Fruit fly (Drosophila melanogaster) whole organism, embryonic: ENCODE results near the gene cup.

Source experiments
- Antp ChIP-seq: fragments of 200-800 bp; sonication (Bioruptor generic); optimal IDR thresholded peaks from 3 replicates; lab custom pipeline; 2016; ENCODE audit warnings: missing biosample characterization, missing genetic modification characterization
- Bgb ChIP-seq: fragments of 200-800 bp; sonication (Bioruptor generic); IDR thresholded peaks from 2 replicates; pipeline ENCODE4 v1.3.6; 2022; ENCODE audit warnings: missing biosample characterization, missing genetic modification characterization; ENCODE audit not compliant: partially characterized antibody
- CG10209 ChIP-seq: fragments of 200-800 bp; sonication (Bioruptor generic); optimal IDR thresholded peaks from 3 replicates; lab custom pipeline; 2017; ENCODE audit warnings: missing biosample characterization, mild to moderate bottlenecking, missing genetic modification characterization, missing genetic modification reagents
- CG11247 ChIP-seq: fragments of 200-800 bp; sonication (Bioruptor generic); IDR thresholded peaks from 2 replicates; pipeline ENCODE4 v1.3.6; 2022; ENCODE audit warnings: missing biosample characterization, missing genetic modification characterization
- CG11504 ChIP-seq: fragments of 200-800 bp; sonication (Bioruptor generic); optimal IDR thresholded peaks from 3 replicates; lab custom pipeline; 2019; ENCODE audit warnings: missing biosample characterization, mild to moderate bottlenecking, missing genetic modification characterization, moderate library complexity
- CG12155 ChIP-seq: fragments of 200-800 bp; sonication (Bioruptor generic); optimal IDR thresholded peaks from 3 replicates; lab custom pipeline; 2016; ENCODE audit warnings: missing biosample characterization, missing genetic modification characterization
- CG17802 ChIP-seq: fragments of 200-800 bp; sonication (Bioruptor generic); optimal IDR thresholded peaks from 2 replicates; lab custom pipeline; 2018; ENCODE audit warnings: missing biosample characterization, mild to moderate bottlenecking, missing genetic modification characterization, moderate library complexity
- CG18476 ChIP-seq: fragments of 200-800 bp; sonication (Bioruptor generic); optimal IDR thresholded peaks from 2 replicates; lab custom pipeline; 2016; ENCODE audit warnings: missing biosample characterization, mild to moderate bottlenecking, missing genetic modification characterization
- CG2129 ChIP-seq: fragments of 200-800 bp; sonication (Bioruptor generic); IDR thresholded peaks from 2 replicates; pipeline ENCODE4 v1.3.6; 2022; ENCODE audit warnings: missing biosample characterization, missing genetic modification characterization; ENCODE audit not compliant: partially characterized antibody
- CG4360 ChIP-seq: fragments of 200-800 bp; sonication (Bioruptor generic); IDR thresholded peaks from 2 replicates; pipeline ENCODE4 v1.3.6; 2022; ENCODE audit warnings: missing biosample characterization, missing genetic modification characterization
- CG5953 ChIP-seq: fragments of 200-800 bp; sonication (Bioruptor generic); IDR thresholded peaks from 2 replicates; pipeline ENCODE4 v1.3.6; 2022; ENCODE audit warnings: missing biosample characterization, missing genetic modification characterization
- CG6254 ChIP-seq: fragments of 200-800 bp; sonication (Bioruptor generic); optimal IDR thresholded peaks from 3 replicates; lab custom pipeline; 2017; ENCODE audit warnings: mild to moderate bottlenecking, missing biosample characterization, missing genetic modification reagents, missing genetic modification characterization
- CG7928 ChIP-seq: fragments of 200-800 bp; sonication (Bioruptor generic); optimal IDR thresholded peaks from 2 replicates; lab custom pipeline; 2017; ENCODE audit warnings: missing biosample characterization, mild to moderate bottlenecking, missing genetic modification characterization
- CG8388 ChIP-seq: fragments of 200-800 bp; sonication (Bioruptor generic); optimal IDR thresholded peaks from 2 replicates; lab custom pipeline; 2019; ENCODE audit warnings: missing biosample characterization, mild to moderate bottlenecking, missing genetic modification characterization, moderate library complexity
- CG8765 ChIP-seq: fragments of 200-800 bp; sonication (Bioruptor generic); IDR thresholded peaks from 2 replicates; pipeline ENCODE4 v1.3.6; 2022; ENCODE audit warnings: missing biosample characterization, missing genetic modification characterization
- CG9609 ChIP-seq: fragments of 200-800 bp; sonication (Bioruptor generic); optimal IDR thresholded peaks from 3 replicates; lab custom pipeline; 2016; ENCODE audit warnings: missing biosample characterization, missing genetic modification characterization
- CG9817 ChIP-seq: fragments of 200-800 bp; sonication (Bioruptor generic); optimal IDR thresholded peaks from 2 replicates; lab custom pipeline; 2018; ENCODE audit warnings: missing biosample characterization, mild to moderate bottlenecking, missing genetic modification characterization, moderate library complexity
- Dref ChIP-seq: fragments of 200-800 bp; sonication (Bioruptor generic); IDR thresholded peaks from 2 replicates; pipeline ENCODE4 v1.3.6; 2022; ENCODE audit warnings: missing biosample characterization, missing genetic modification characterization
- Ets65A ChIP-seq: fragments of 200-800 bp; sonication (Bioruptor generic); peaks from one replicate; lab custom pipeline; 2016; ENCODE audit warnings: missing biosample characterization, missing genetic modification characterization
- MBD-R2 ChIP-seq: fragments of 200-800 bp; sonication (Bioruptor generic); IDR thresholded peaks from 2 replicates; pipeline ENCODE4 v1.3.6; 2022; ENCODE audit warnings: missing biosample characterization, missing genetic modification characterization
- Med ChIP-seq: fragments of 200-800 bp; sonication (Bioruptor generic); peaks from one replicate; lab custom pipeline; 2016; ENCODE audit warnings: missing biosample characterization, missing genetic modification characterization, mild to moderate bottlenecking, inconsistent platforms, moderate library complexity
- Mrtf ChIP-seq: fragments of 200-800 bp; sonication (Bioruptor generic); IDR thresholded peaks from 3 replicates; pipeline ENCODE4 v1.3.6; 2022; ENCODE audit warnings: missing biosample characterization, missing genetic modification characterization
- Myb ChIP-seq: fragments of 200-800 bp; sonication (Bioruptor generic); optimal IDR thresholded peaks from 2 replicates; lab custom pipeline; 2016; ENCODE audit warnings: missing biosample characterization, missing genetic modification characterization
- NK7.1 ChIP-seq: fragments of 200-800 bp; sonication (Bioruptor generic); optimal IDR thresholded peaks from 3 replicates; lab custom pipeline; 2016; ENCODE audit warnings: missing biosample characterization, missing genetic modification characterization
- Nf-YA ChIP-seq: fragments of 200-800 bp; sonication (Bioruptor generic); IDR thresholded peaks from 2 replicates; pipeline ENCODE4 v1.3.6; 2022; ENCODE audit warnings: missing biosample characterization, missing genetic modification characterization
- Nf-YB ChIP-seq: fragments of 200-800 bp; sonication (Bioruptor generic); optimal IDR thresholded peaks from 3 replicates; lab custom pipeline; 2019; ENCODE audit warnings: missing biosample characterization, mild to moderate bottlenecking, missing genetic modification characterization, moderate library complexity
- Ravus ChIP-seq: fragments of 200-800 bp; sonication (Bioruptor generic); IDR thresholded peaks from 2 replicates; pipeline ENCODE4 v1.3.6; 2022; ENCODE audit warnings: missing biosample characterization, missing genetic modification characterization
- Rfx ChIP-seq: fragments of 200-800 bp; sonication (Bioruptor generic); IDR thresholded peaks from 2 replicates; pipeline ENCODE4 v1.3.6; 2022; ENCODE audit warnings: missing biosample characterization, missing genetic modification characterization
- Sin3A ChIP-seq: fragments of >200 bp; optimal IDR thresholded peaks from 2 replicates; lab custom pipeline; 2018
- Vsx1 ChIP-seq: fragments of 200-800 bp; sonication (Bioruptor generic); optimal IDR thresholded peaks from 2 replicates; lab custom pipeline; 2017; ENCODE audit warnings: missing biosample characterization, mild to moderate bottlenecking, missing genetic modification characterization, missing genetic modification reagents
- abd-A ChIP-seq: fragments of 200-800 bp; sonication (Bioruptor generic); optimal IDR thresholded peaks from 3 replicates; lab custom pipeline; 2019; ENCODE audit warnings: missing biosample characterization, mild to moderate bottlenecking, missing genetic modification characterization, moderate library complexity
- ci ChIP-seq: fragments of 200-800 bp; sonication (Bioruptor generic); IDR thresholded peaks from 3 replicates; pipeline ENCODE4 v1.3.6; 2022; ENCODE audit warnings: missing biosample characterization, missing genetic modification characterization
- crp ChIP-seq, 2 experiments: fragments of 200-800 bp; sonication (Bioruptor generic); optimal IDR thresholded peaks; 2 replicates in 1 of 2; 3 replicates in 1 of 2; lab custom pipeline; 2017; ENCODE audit warnings: missing biosample characterization in 2 of 2, missing genetic modification characterization in 2 of 2, mild to moderate bottlenecking in 1 of 2, moderate library complexity in 1 of 2
- emc ChIP-seq: fragments of 200-800 bp; sonication (Bioruptor generic); optimal IDR thresholded peaks from 2 replicates; lab custom pipeline; 2016; ENCODE audit warnings: missing biosample characterization, missing genetic modification characterization
- jigr1 ChIP-seq: fragments of 200-800 bp; sonication (Bioruptor generic); IDR thresholded peaks from 3 replicates; pipeline ENCODE4 v1.3.6; 2022; ENCODE audit warnings: missing biosample characterization, missing genetic modification characterization
- luna ChIP-seq: fragments of 200-800 bp; sonication (Bioruptor generic); optimal IDR thresholded peaks from 2 replicates; lab custom pipeline; 2016; ENCODE audit warnings: missing biosample characterization, missing genetic modification characterization
- maf-S ChIP-seq: fragments of 200-800 bp; sonication (Bioruptor generic); optimal IDR thresholded peaks from 2 replicates; lab custom pipeline; 2016; ENCODE audit warnings: missing biosample characterization, missing genetic modification characterization
- phol ChIP-seq: fragments of 200-800 bp; sonication (Bioruptor generic); optimal IDR thresholded peaks from 3 replicates; lab custom pipeline; 2018; ENCODE audit warnings: missing biosample characterization, mild to moderate bottlenecking, missing genetic modification characterization, moderate library complexity
- tio ChIP-seq: fragments of 200-800 bp; sonication (Bioruptor generic); optimal IDR thresholded peaks from 2 replicates; lab custom pipeline; 2017; ENCODE audit warnings: missing biosample characterization, missing genetic modification characterization, inconsistent platforms
- vvl ChIP-seq: fragments of 200-800 bp; sonication (Bioruptor generic); IDR thresholded peaks from 2 replicates; pipeline ENCODE4 v1.3.6; 2022; ENCODE audit warnings: missing biosample characterization, missing genetic modification characterization
- wdn ChIP-seq: fragments of 200-800 bp; sonication (Bioruptor generic); IDR thresholded peaks from 2 replicates; pipeline ENCODE4 v1.3.6; 2022; ENCODE audit warnings: missing biosample characterization, missing genetic modification characterization

The cup gene

DNA sequence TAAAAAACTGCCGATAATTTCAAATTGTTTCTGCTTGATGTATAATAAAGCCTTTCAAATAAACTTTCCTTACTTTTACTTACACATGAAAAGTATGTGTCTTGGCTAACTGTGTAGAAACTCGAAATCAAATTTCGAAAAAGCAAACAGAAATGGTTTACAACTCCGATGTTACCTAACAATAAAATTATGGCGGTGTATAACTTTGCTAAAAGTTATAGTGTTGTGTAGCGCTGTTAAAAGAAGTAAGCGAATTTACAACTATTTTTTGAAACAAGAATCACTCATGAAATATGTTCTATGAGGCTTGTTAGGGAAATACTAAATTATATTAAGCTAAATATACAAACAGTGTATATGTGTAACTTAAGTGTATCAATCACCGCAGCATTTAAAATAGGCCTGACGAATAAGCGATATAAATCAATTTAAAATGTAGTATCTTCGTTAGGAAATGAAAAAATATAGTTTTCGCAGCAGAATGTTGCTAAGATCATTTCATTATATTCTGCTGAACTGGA is 40.8 kb upstream of the cup start, which contains the start of gene CG34345 (continued):
- TF ChIP-seq tio (no peak), Sin3A (lab: Kevin White, UChicago) (no peak), CG10209 (GFP tag; lab: Kevin White, UChicago) (no peak), CG7928 (GFP tag; lab: Kevin White, UChicago) (no peak), luna (GFP tag; lab: Kevin White, UChicago) (no peak), CG11504 (tag; lab: Kevin White, UChicago) (no peak), ci (GFP tag; lab: Robert Waterston, UW) (0 out of 3 replicates have a peak, but pooled peaks have one; percentile 16), CG8765 (GFP tag; lab: Robert Waterston, UW) (no peak), NK7.1 (GFP tag; lab: Kevin White, UChicago) (no peak), CG18476 (GFP tag; lab: Kevin White, UChicago) (no peak), wdn (GFP tag; lab: Robert Waterston, UW) (no peak), maf-S (GFP tag; lab: Kevin White, UChicago) (peak; percentile 6), CG9817 (peak; percentile 4), jigr1 (GFP tag; lab: Robert Waterston, UW) (no peak), CG9609 (GFP tag; lab: Kevin White, UChicago) (no peak), abd-A (tag; lab: Kevin White, UChicago) (no peak), CG8388 (GFP tag; lab: Kevin White, UChicago) (no peak), MBD-R2 (GFP tag; lab: Robert Waterston, UW) (no peak), Nf-YA (GFP tag; lab: Robert Waterston, UW) (no peak), emc (GFP tag; lab: Kevin White, UChicago) (no peak), vvl (peak; percentile 22; the same call in 1 of the 2 replicates), Rfx (GFP tag; lab: Robert Waterston, UW) (peak; percentile 52)
- TF ChIP-seq, all 482 proteins: peak for 89

- no peak for TF ChIP-seq Nf-YB (GFP tag; lab: Kevin White, UChicago)
- TF ChIP-seq Antp: no peak
- 0 out of 3 replicates have a peak, but pooled peaks have one; percentile 16 for TF ChIP-seq Mrtf (GFP tag; lab: Robert Waterston, UW)
- TF ChIP-seq CG5953: no peak
- no peak for TF ChIP-seq CG2129 (GFP tag; lab: Robert Waterston, UW)
- TF ChIP-seq CG4360 (GFP tag; lab: Robert Waterston, UW): no peak
- no peak for TF ChIP-seq Myb (GFP tag; lab: Kevin White, UChicago)
- 0 out of 2 replicates have a peak, but pooled peaks have one; percentile 24 for TF ChIP-seq Bgb
- TF ChIP-seq CG17802 (tag; lab: Kevin White, UChicago): no peak
- 0 out of 2 replicates have a peak, but pooled peaks have one; percentile 18 for TF ChIP-seq Dref
- TF ChIP-seq Vsx1 (GFP tag; lab: Kevin White, UChicago): no peak
- no peak for TF ChIP-seq CG12155 (GFP tag; lab: Kevin White, UChicago)
- TF ChIP-seq CG11247 (GFP tag; lab: Robert Waterston, UW): no peak
- TF ChIP-seq CG6254 (GFP tag; lab: Kevin White, UChicago): no peak
- no peak for TF ChIP-seq crp (GFP tag; optimal IDR thresholded peaks at IDR 0.05; lab: Kevin White, UChicago)
- peak; percentile 26 for TF ChIP-seq Ets65A (GFP tag; lab: Kevin White, UChicago)
- no peak for TF ChIP-seq phol
- peak; percentile 54 for TF ChIP-seq Med (GFP tag; lab: Kevin White, UChicago)
- TF ChIP-seq Ravus (GFP tag; lab: Robert Waterston, UW): no peak
These were observed 31.2 kb upstream of the cup start, which contains the start of gene Oatp26F for dm6 chr2L:6632307-6632706. Oatp26F (minus strand) TSS chr2L:6632407.
